Fruit fly (Drosophila melanogaster) whole organism, embryonic: ENCODE measurements around the gene CG8420.

ENCODE experiments used
- Awh ChIP-seq: fragments of 200-800 bp; sonication (Bioruptor generic); IDR thresholded peaks from 2 replicates; pipeline ENCODE4, ENCODE4 v1.3.6; 2022; ENCODE audit warnings: missing biosample characterization, missing genetic modification characterization
- CG1024 ChIP-seq: fragments of 200-800 bp; sonication (Bioruptor generic); IDR thresholded peaks from 2 replicates; pipeline ENCODE4 v1.3.6; 2022; ENCODE audit warnings: missing biosample characterization, missing genetic modification characterization
- CG11456 ChIP-seq: fragments of 200-800 bp; sonication (Bioruptor generic); IDR thresholded peaks from 3 replicates; pipeline ENCODE4 v1.3.6; 2022; ENCODE audit warnings: missing biosample characterization, missing genetic modification characterization
- CG12299 ChIP-seq: fragments of 200-800 bp; sonication (Bioruptor generic); optimal IDR thresholded peaks from 2 replicates; lab custom pipeline; 2018; ENCODE audit warnings: missing biosample characterization, mild to moderate bottlenecking, missing genetic modification characterization
- CG13775 ChIP-seq: fragments of 200-800 bp; sonication (Bioruptor generic); optimal IDR thresholded peaks from 3 replicates; lab custom pipeline; 2017; ENCODE audit warnings: missing biosample characterization, mild to moderate bottlenecking, missing genetic modification characterization
- CG17385 ChIP-seq: fragments of 200-800 bp; sonication (Bioruptor generic); optimal IDR thresholded peaks from 3 replicates; lab custom pipeline; 2018; ENCODE audit warnings: missing biosample characterization, mild to moderate bottlenecking, missing genetic modification characterization
- CG1832 ChIP-seq: fragments of 200-800 bp; sonication (Bioruptor generic); optimal IDR thresholded peaks from 2 replicates; lab custom pipeline; 2017; ENCODE audit warnings: missing biosample characterization, mild to moderate bottlenecking, missing genetic modification characterization, inconsistent platforms
- CG2199 ChIP-seq: fragments of 200-800 bp; sonication (Bioruptor generic); IDR thresholded peaks from 3 replicates; pipeline ENCODE4 v1.3.6; 2022; ENCODE audit warnings: missing biosample characterization, missing genetic modification characterization
- CG2202 ChIP-seq: fragments of 200-800 bp; sonication (Bioruptor generic); optimal IDR thresholded peaks from 2 replicates; lab custom pipeline; 2018; ENCODE audit warnings: missing biosample characterization, mild to moderate bottlenecking, missing genetic modification characterization
- CG3995 ChIP-seq: fragments of 200-800 bp; sonication (Bioruptor generic); optimal IDR thresholded peaks from 3 replicates; lab custom pipeline; 2016; ENCODE audit warnings: missing biosample characterization, missing genetic modification characterization
- CG6254 ChIP-seq: fragments of 200-800 bp; sonication (Bioruptor generic); optimal IDR thresholded peaks from 3 replicates; lab custom pipeline; 2017; ENCODE audit warnings: mild to moderate bottlenecking, missing biosample characterization, missing genetic modification reagents, missing genetic modification characterization
- CG6689 ChIP-seq: fragments of 200-800 bp; sonication (Bioruptor generic); IDR thresholded peaks from 2 replicates; pipeline ENCODE4 v1.3.6; 2022; ENCODE audit warnings: missing biosample characterization, missing genetic modification characterization
- CG8388 ChIP-seq: fragments of 200-800 bp; sonication (Bioruptor generic); optimal IDR thresholded peaks from 2 replicates; lab custom pipeline; 2019; ENCODE audit warnings: missing biosample characterization, mild to moderate bottlenecking, missing genetic modification characterization, moderate library complexity
- CG9727 ChIP-seq: fragments of 200-800 bp; sonication (Bioruptor generic); optimal IDR thresholded peaks from 3 replicates; lab custom pipeline; 2017; ENCODE audit warnings: missing biosample characterization, mild to moderate bottlenecking, missing genetic modification characterization
- CG9876 ChIP-seq: fragments of 200-800 bp; sonication (Bioruptor generic); optimal IDR thresholded peaks from 2 replicates; lab custom pipeline; 2016; ENCODE audit warnings: missing biosample characterization, missing genetic modification characterization
- Camta ChIP-seq: fragments of 200-800 bp; sonication (Bioruptor generic); optimal IDR thresholded peaks from 2 replicates; lab custom pipeline; 2016; ENCODE audit warnings: missing biosample characterization, missing genetic modification characterization
- Dip3 ChIP-seq: fragments of 200-800 bp; sonication (Bioruptor generic); optimal IDR thresholded peaks from 3 replicates; lab custom pipeline; 2016; ENCODE audit warnings: missing biosample characterization, missing genetic modification characterization
- Dref ChIP-seq: fragments of 200-800 bp; sonication (Bioruptor generic); IDR thresholded peaks from 2 replicates; pipeline ENCODE4 v1.3.6; 2022; ENCODE audit warnings: missing biosample characterization, missing genetic modification characterization
- Ets97D ChIP-seq: fragments of 200-800 bp; sonication (Bioruptor generic); optimal IDR thresholded peaks from 3 replicates; lab custom pipeline; 2016; ENCODE audit warnings: missing biosample characterization, missing genetic modification characterization
- H2.0 ChIP-seq: fragments of 200-800 bp; sonication (Bioruptor generic); IDR thresholded peaks from 2 replicates; pipeline ENCODE4 v1.3.6; 2022; ENCODE audit warnings: missing biosample characterization, missing genetic modification characterization
- Hr39 ChIP-seq: fragments of >200 bp; optimal IDR thresholded peaks from 2 replicates; lab custom pipeline; 2017
- Hsf ChIP-seq: fragments of 200-800 bp; sonication (Bioruptor generic); optimal IDR thresholded peaks from 3 replicates; lab custom pipeline; 2016; ENCODE audit warnings: missing biosample characterization, missing genetic modification characterization
- Lhr ChIP-seq: fragments of 200-800 bp; sonication (Bioruptor generic); optimal IDR thresholded peaks from 3 replicates; lab custom pipeline; 2017; ENCODE audit warnings: mild to moderate bottlenecking, missing biosample characterization, missing genetic modification reagents, missing genetic modification characterization
- Med ChIP-seq: fragments of 200-800 bp; sonication (Bioruptor generic); peaks from one replicate; lab custom pipeline; 2016; ENCODE audit warnings: missing biosample characterization, missing genetic modification characterization, mild to moderate bottlenecking, inconsistent platforms, moderate library complexity
- Opbp ChIP-seq: fragments of 200-800 bp; sonication (Bioruptor generic); IDR thresholded peaks from 3 replicates; pipeline ENCODE4 v1.3.6; 2022; ENCODE audit warnings: missing biosample characterization, missing genetic modification characterization; ENCODE audit not compliant: partially characterized antibody
- PHDP ChIP-seq: fragments of 200-800 bp; sonication (Bioruptor generic); optimal IDR thresholded peaks from 3 replicates; lab custom pipeline; 2018; ENCODE audit warnings: missing biosample characterization, mild to moderate bottlenecking, missing genetic modification characterization, moderate library complexity
- Sox100B ChIP-seq: fragments of 200-800 bp; sonication (Bioruptor generic); optimal IDR thresholded peaks from 3 replicates; lab custom pipeline; 2018; ENCODE audit warnings: missing biosample characterization, mild to moderate bottlenecking, missing genetic modification characterization
- Sry-β ChIP-seq: fragments of 200-800 bp; sonication (Bioruptor generic); optimal IDR thresholded peaks from 2 replicates; lab custom pipeline; 2018; ENCODE audit warnings: missing biosample characterization, mild to moderate bottlenecking, missing genetic modification characterization, moderate library complexity
- Xbp1 ChIP-seq: fragments of 200-800 bp; sonication (Bioruptor generic); optimal IDR thresholded peaks from 3 replicates; lab custom pipeline; 2016; ENCODE audit warnings: missing biosample characterization, mild to moderate bottlenecking, missing genetic modification characterization
- ara ChIP-seq: fragments of 200-800 bp; sonication (Bioruptor generic); IDR thresholded peaks from 2 replicates; pipeline ENCODE4 v1.3.6; 2022; ENCODE audit warnings: missing biosample characterization, missing genetic modification characterization
- crc ChIP-seq: fragments of 200-800 bp; sonication (Bioruptor generic); optimal IDR thresholded peaks from 2 replicates; lab custom pipeline; 2016; ENCODE audit warnings: missing biosample characterization, missing genetic modification characterization
- gce ChIP-seq: fragments of 200-800 bp; sonication (Bioruptor generic); IDR thresholded peaks from 3 replicates; pipeline ENCODE4 v1.3.6; 2022; ENCODE audit warnings: missing biosample characterization, missing genetic modification characterization
- jumu ChIP-seq: fragments of 200-800 bp; sonication (Bioruptor generic); optimal IDR thresholded peaks from 3 replicates; lab custom pipeline; 2016; ENCODE audit warnings: missing biosample characterization, missing genetic modification characterization
- knrl ChIP-seq: fragments of 200-800 bp; sonication (Bioruptor generic); IDR thresholded peaks from 3 replicates; pipeline ENCODE4 v1.3.6; 2022; ENCODE audit warnings: missing biosample characterization, missing genetic modification characterization; ENCODE audit not compliant: partially characterized antibody
- lab ChIP-seq: fragments of 200-800 bp; sonication (Bioruptor generic); optimal IDR thresholded peaks from 3 replicates; lab custom pipeline; 2017; ENCODE audit warnings: missing biosample characterization, missing genetic modification characterization, mild to moderate bottlenecking, moderate library complexity, missing genetic modification reagents
- lilli ChIP-seq: fragments of 200-800 bp; sonication (Bioruptor generic); optimal IDR thresholded peaks from 3 replicates; lab custom pipeline; 2016; ENCODE audit warnings: missing biosample characterization, missing genetic modification characterization
- mam ChIP-seq: fragments of 200-800 bp; sonication (Bioruptor generic); optimal IDR thresholded peaks from 3 replicates; lab custom pipeline; 2016; ENCODE audit warnings: missing biosample characterization, missing genetic modification characterization
- mld ChIP-seq: fragments of 200-800 bp; sonication (Bioruptor generic); IDR thresholded peaks from 3 replicates; pipeline ENCODE4 v1.3.6; 2022; ENCODE audit warnings: missing biosample characterization, missing genetic modification characterization; ENCODE audit not compliant: partially characterized antibody
- nmo ChIP-seq: fragments of 200-800 bp; sonication (Bioruptor generic); optimal IDR thresholded peaks from 2 replicates; lab custom pipeline; 2018; ENCODE audit warnings: missing biosample characterization, mild to moderate bottlenecking, missing genetic modification characterization, moderate library complexity
- sna ChIP-seq: fragments of 200-800 bp; sonication (Bioruptor generic); IDR thresholded peaks from 2 replicates; pipeline ENCODE4 v1.3.6; 2022; ENCODE audit warnings: missing biosample characterization, missing genetic modification characterization; ENCODE audit not compliant: partially characterized antibody
- sqz ChIP-seq: fragments of 200-800 bp; sonication (Bioruptor generic); optimal IDR thresholded peaks from 3 replicates; lab custom pipeline; 2018; ENCODE audit warnings: missing biosample characterization, mild to moderate bottlenecking, missing genetic modification characterization
- ssp ChIP-seq: fragments of 200-800 bp; sonication (Bioruptor generic); IDR thresholded peaks from 2 replicates; pipeline ENCODE4 v1.3.6; 2022; ENCODE audit warnings: missing biosample characterization, missing genetic modification characterization
- tin ChIP-seq: fragments of 200-800 bp; sonication (Bioruptor generic); optimal IDR thresholded peaks from 3 replicates; lab custom pipeline; 2016; ENCODE audit warnings: missing biosample characterization, missing genetic modification characterization
- tll ChIP-seq, 2 experiments: fragments of 200-800 bp in 1 of 2; fragments of >200 bp in 1 of 2; sonication (Bioruptor generic) in 1 of 2; optimal IDR thresholded peaks; 2 replicates each; lab custom pipeline; 2017 to 2019; ENCODE audit warnings: missing biosample characterization in 2 of 2, missing genetic modification characterization in 2 of 2, mild to moderate bottlenecking in 1 of 2, moderate library complexity in 1 of 2
- ttk ChIP-seq: fragments of 200-800 bp; sonication (Bioruptor generic); IDR thresholded peaks from 2 replicates; pipeline ENCODE4 v2.1.2; 2022; ENCODE audit warnings: missing biosample characterization, missing genetic modification characterization
- wor ChIP-seq: fragments of 200-800 bp; sonication (Bioruptor generic); IDR thresholded peaks from 2 replicates; pipeline ENCODE4 v1.3.6; 2022; ENCODE audit warnings: missing biosample characterization, missing genetic modification characterization
- zen2 ChIP-seq: fragments of 200-800 bp; sonication (Bioruptor generic); IDR thresholded peaks from 3 replicates; pipeline ENCODE4 v1.3.6; 2022; ENCODE audit warnings: missing biosample characterization, missing genetic modification characterization; ENCODE audit not compliant: partially characterized antibody
- zf30C ChIP-seq: fragments of 200-800 bp; sonication (Bioruptor generic); optimal IDR thresholded peaks from 3 replicates; lab custom pipeline; 2018; ENCODE audit warnings: missing biosample characterization, mild to moderate bottlenecking, missing genetic modification characterization

Gene CG8420

dm6 chr3R:9258252-9259225, 12.1 kb downstream of the CG8420 start, which contains the start of the genes Ibf2 and Ibf1 (continued):
- TF ChIP-seq Hsf (GFP tag; lab: Kevin White, UChicago) (no peak), CG3995 (GFP tag; lab: Kevin White, UChicago) (no peak), Lhr (GFP tag; lab: Kevin White, UChicago) (peak; percentile 2), mld (GFP tag; lab: Robert Waterston, UW) (peak; percentile 81), Sry-β (GFP tag; lab: Kevin White, UChicago) (peak; percentile 70), Sox100B (no peak), CG1024 (GFP tag; lab: Robert Waterston, UW) (no peak), mam (no peak), sna (GFP tag; lab: Robert Waterston, UW) (peak; percentile 81), CG2199 (GFP tag; lab: Robert Waterston, UW) (no peak), Dref (GFP tag; lab: Robert Waterston, UW) (peak; percentile 84), wor (GFP tag; lab: Robert Waterston, UW) (no peak), knrl (GFP tag; lab: Robert Waterston, UW) (peak; percentile 80), lilli (GFP tag; lab: Kevin White, UChicago) (no peak), PHDP (tag; lab: Kevin White, UChicago) (no peak), CG9876 (GFP tag; lab: Kevin White, UChicago) (no peak), ttk (GFP tag; lab: Robert Waterston, UW) (no peak), sqz (GFP tag; lab: Kevin White, UChicago) (no peak), CG1832 (GFP tag; lab: Kevin White, UChicago) (no peak), Camta (GFP tag; lab: Kevin White, UChicago) (no peak), Awh (no peak), gce (no peak), Ets97D (no peak), ara (GFP tag; lab: Robert Waterston, UW) (no peak), ssp (GFP tag; lab: Robert Waterston, UW) (no peak), CG12299 (tag; lab: Kevin White, UChicago) (no peak), CG11456 (no peak), CG9727 (GFP tag; lab: Kevin White, UChicago) (no peak), lab (GFP tag; lab: Kevin White, UChicago) (no peak), H2.0 (GFP tag; lab: Robert Waterston, UW) (no peak), jumu (GFP tag; lab: Kevin White, UChicago) (no peak), Xbp1 (no peak), Dip3 (GFP tag; lab: Kevin White, UChicago) (no peak), CG17385 (GFP tag; lab: Kevin White, UChicago) (no peak), CG8388 (no peak), tin (GFP tag; lab: Kevin White, UChicago) (no peak), crc (GFP tag; lab: Kevin White, UChicago) (no peak), zf30C (GFP tag; lab: Kevin White, UChicago) (no peak), tll (GFP tag; optimal IDR thresholded peaks at IDR 0.05; lab: Kevin White, UChicago) (no peak), CG6254 (GFP tag; lab: Kevin White, UChicago) (no peak), Hr39 (lab: Kevin White, UChicago) (no peak), CG6689 (GFP tag; lab: Robert Waterston, UW) (no peak), zen2 (GFP tag; lab: Robert Waterston, UW) (peak; percentile 45; the same call in 2 of the 3 replicates), CG2202 (tag; lab: Kevin White, UChicago) (no peak), Opbp (GFP tag; lab: Robert Waterston, UW) (peak; percentile 80; the same call in 2 of the 3 replicates), nmo (peak; percentile 13), CG13775 (GFP tag; lab: Kevin White, UChicago) (no peak), Med (GFP tag; lab: Kevin White, UChicago) (peak; percentile 22)
